Worm (Caenorhabditis elegans) whole organism, L3 larva: ENCODE results near the gene num-1.
A peak's percentile ranks its signal among the peaks of the same experiment; 100 is the strongest.

Experiments
- R02D3.7 ChIP-seq: fragments of 150-350 bp; optimal IDR thresholded peaks from 2 replicates; lab custom pipeline; 2014; ENCODE audit warnings: missing biosample characterization, missing genetic modification characterization
- aly-2 ChIP-seq: fragments of 150-350 bp; optimal IDR thresholded peaks from 2 replicates; lab custom pipeline; 2014; ENCODE audit warnings: missing biosample characterization, missing genetic modification characterization
- ama-1 ChIP-seq: fragments of 150-350 bp; optimal IDR thresholded peaks from 2 replicates; lab custom pipeline; 2018
- ceh-16 ChIP-seq: sonication (generic microtip); optimal IDR thresholded peaks from 2 replicates; lab custom pipeline; 2017; ENCODE audit warnings: missing biosample characterization, missing genetic modification characterization
- ceh-82 ChIP-seq: fragments of 150-350 bp; optimal IDR thresholded peaks from 2 replicates; lab custom pipeline; 2014; ENCODE audit warnings: missing biosample characterization, missing genetic modification characterization
- ceh-9 ChIP-seq: sonication (generic microtip); optimal IDR thresholded peaks from 2 replicates; lab custom pipeline; 2018; ENCODE audit warnings: missing biosample characterization, missing genetic modification characterization
- egl-5 ChIP-seq: fragments of 150-350 bp; optimal IDR thresholded peaks from 2 replicates; lab custom pipeline; 2017; ENCODE audit warnings: missing biosample characterization, missing genetic modification reagents, missing genetic modification characterization, inconsistent platforms
- elt-2 ChIP-seq: sonication (generic microtip); optimal IDR thresholded peaks from 2 replicates; lab custom pipeline; 2016; ENCODE audit warnings: missing genetic modification reagents, mild to moderate bottlenecking, missing genetic modification characterization, missing compliant biosample characterization
- elt-3 ChIP-seq, 3 experiments: fragments of 150-350 bp in 1 of 3; sonication (generic microtip) in 2 of 3; optimal IDR thresholded peaks; 2 replicates in 2 of 3; 4 replicates in 1 of 3; lab custom pipeline; 2014 to 2017; ENCODE audit warnings: missing biosample characterization in 3 of 3, missing genetic modification characterization in 3 of 3
- eor-1 ChIP-seq, 2 experiments: fragments of 150-350 bp; optimal IDR thresholded peaks; 2 replicates each; lab custom pipeline; 2014 to 2018; ENCODE audit warnings: missing biosample characterization in 2 of 2, missing genetic modification characterization in 2 of 2
- fkh-2 ChIP-seq: fragments of 150-350 bp; optimal IDR thresholded peaks from 2 replicates; lab custom pipeline; 2014; ENCODE audit warnings: missing biosample characterization, missing genetic modification reagents, missing genetic modification characterization
- hmg-11 ChIP-seq: sonication (generic microtip); optimal IDR thresholded peaks from 2 replicates; lab custom pipeline; 2016; ENCODE audit warnings: missing genetic modification characterization, missing compliant biosample characterization
- lin-39 ChIP-seq: fragments of 150-350 bp; optimal IDR thresholded peaks from 2 replicates; lab custom pipeline; 2018; ENCODE audit warnings: missing biosample characterization, missing genetic modification reagents, missing genetic modification characterization
- lsy-12 ChIP-seq: sonication (generic microtip); optimal IDR thresholded peaks from 2 replicates; lab custom pipeline; 2016; ENCODE audit warnings: mild to moderate bottlenecking, missing genetic modification characterization, missing compliant biosample characterization
- mdl-1 ChIP-seq: fragments of 150-350 bp; optimal IDR thresholded peaks from 2 replicates; lab custom pipeline; 2014; ENCODE audit warnings: missing biosample characterization, missing genetic modification characterization
- nfya-1 ChIP-seq: sonication (generic microtip); optimal IDR thresholded peaks from 2 replicates; lab custom pipeline; 2017; ENCODE audit warnings: missing genetic modification characterization, mild to moderate bottlenecking, missing compliant biosample characterization, antibody characterized with exemption, moderate library complexity; ENCODE audit not compliant: insufficient read depth
- nhr-23 ChIP-seq: fragments of 150-350 bp; optimal IDR thresholded peaks from 2 replicates; lab custom pipeline; 2014; ENCODE audit warnings: missing biosample characterization, missing genetic modification reagents, missing genetic modification characterization
- nhr-25 ChIP-seq: sonication (generic microtip); optimal IDR thresholded peaks from 2 replicates; lab custom pipeline; 2017; ENCODE audit warnings: missing biosample characterization, missing genetic modification characterization
- nhr-28 ChIP-seq: fragments of 150-350 bp; optimal IDR thresholded peaks from 2 replicates; lab custom pipeline; 2014; ENCODE audit warnings: missing biosample characterization, missing genetic modification characterization
- nhr-43 ChIP-seq: sonication (generic microtip); optimal IDR thresholded peaks from 2 replicates; lab custom pipeline; 2016; ENCODE audit warnings: mild to moderate bottlenecking, missing genetic modification characterization, missing compliant biosample characterization; ENCODE audit not compliant: poor library complexity, severe bottlenecking
- nhr-76 ChIP-seq: fragments of 150-350 bp; sonication (generic microtip); optimal IDR thresholded peaks from 5 replicates; lab custom pipeline; 2014; ENCODE audit warnings: missing biosample characterization, missing genetic modification characterization
- nhr-77 ChIP-seq: fragments of 150-350 bp; optimal IDR thresholded peaks from 2 replicates; lab custom pipeline; 2014; ENCODE audit warnings: missing biosample characterization, missing genetic modification characterization
- pha-4 ChIP-seq: fragments of 150-350 bp; optimal IDR thresholded peaks from 2 replicates; lab custom pipeline; 2014; ENCODE audit warnings: missing biosample characterization, missing genetic modification reagents, missing genetic modification characterization
- sea-2 ChIP-seq: fragments of 150-350 bp; sonication (generic microtip); optimal IDR thresholded peaks from 4 replicates; lab custom pipeline; 2014; ENCODE audit warnings: missing biosample characterization, missing genetic modification reagents, missing genetic modification characterization
- snpc-4 ChIP-seq: fragments of 150-350 bp; optimal IDR thresholded peaks from 2 replicates; lab custom pipeline; 2014; ENCODE audit warnings: missing biosample characterization, missing genetic modification characterization
- tbx-2 ChIP-seq: sonication (generic microtip); optimal IDR thresholded peaks from 2 replicates; lab custom pipeline; 2016; ENCODE audit warnings: mild to moderate bottlenecking, missing genetic modification characterization, missing compliant biosample characterization
- unc-39 ChIP-seq: sonication (generic microtip); optimal IDR thresholded peaks from 4 replicates; lab custom pipeline; 2017; ENCODE audit warnings: missing biosample characterization, missing genetic modification characterization
- zag-1 ChIP-seq: fragments of 150-350 bp; optimal IDR thresholded peaks from 2 replicates; lab custom pipeline; 2014; ENCODE audit warnings: missing biosample characterization, missing genetic modification characterization
- ztf-11 ChIP-seq: fragments of 150-350 bp; optimal IDR thresholded peaks from 2 replicates; lab custom pipeline; 2014; ENCODE audit warnings: missing biosample characterization, missing genetic modification characterization
- ztf-4 ChIP-seq: fragments of 150-350 bp; optimal IDR thresholded peaks from 2 replicates; lab custom pipeline; 2014; ENCODE audit warnings: missing biosample characterization, missing genetic modification characterization

The num-1 gene

DNA sequence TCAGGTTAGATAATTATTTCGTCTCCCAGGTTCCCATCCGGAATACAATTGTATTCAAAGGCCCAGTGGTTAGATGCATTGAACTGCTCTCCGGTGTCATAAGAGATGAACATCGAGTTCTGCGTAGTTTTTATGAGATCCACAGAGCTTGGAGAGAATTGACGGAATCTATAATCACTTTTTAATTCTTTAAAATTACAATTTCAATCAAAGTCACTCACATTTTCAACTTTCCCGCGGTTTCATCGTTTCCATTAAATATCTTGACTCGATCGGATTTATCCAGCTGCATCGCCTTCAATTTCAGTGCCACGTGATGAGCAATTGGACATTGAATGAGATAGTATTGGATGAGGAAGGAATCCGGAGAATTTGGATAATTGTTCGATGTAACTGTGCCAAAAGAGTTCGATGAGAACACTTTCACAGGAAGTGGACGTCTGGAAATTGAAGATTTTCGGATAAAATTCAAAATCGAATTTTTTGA lies 18.2 kb downstream of the num-1 start:
- TF ChIP-seq ztf-4 (tag; lab: Kevin White, UChicago) (peak; percentile 35), tbx-2 (tag; lab: Kevin White, UChicago) (peak; percentile 12), ama-1 (lab: Kevin White, UChicago) (peak; percentile 88), nhr-28 (tag; lab: Kevin White, UChicago) (no peak), pha-4 (tag; lab: Kevin White, UChicago) (peak; percentile 13), nhr-43 (tag; lab: Kevin White, UChicago) (peak; percentile 22), nhr-76 (no peak), ztf-11 (tag; lab: Kevin White, UChicago) (no peak), nhr-25 (tag; lab: Kevin White, UChicago) (no peak)
- TF ChIP-seq, all 47 proteins: peak for 5

DNA sequence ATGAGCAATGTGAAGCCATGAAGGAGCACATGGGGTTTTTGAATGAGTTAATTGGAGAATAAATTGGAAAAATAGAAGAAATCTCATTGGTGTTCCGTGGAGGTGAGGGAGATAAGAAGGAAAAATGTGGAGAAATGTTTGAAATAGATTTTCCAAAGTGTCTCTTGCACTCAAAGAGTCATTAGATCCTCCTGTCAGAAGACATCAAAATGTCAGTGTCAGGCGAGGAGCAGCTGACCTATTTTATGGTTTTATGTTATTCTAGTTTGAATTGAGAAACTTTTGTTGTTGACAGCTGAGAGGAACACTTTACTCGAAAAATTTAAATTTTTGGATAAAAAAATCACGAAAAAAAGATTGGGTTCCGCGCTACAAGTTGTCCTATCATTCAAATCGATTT lies 21.0 kb downstream of the num-1 start, which contains the start of gene clec-264:
clec-264 (minus strand) TSS at position 122 of the 400 bp plus-strand sequence.
- TF ChIP-seq egl-5 (tag; lab: Kevin White, UChicago): peak; percentile 14
- TF ChIP-seq nhr-77: no peak

DNA sequence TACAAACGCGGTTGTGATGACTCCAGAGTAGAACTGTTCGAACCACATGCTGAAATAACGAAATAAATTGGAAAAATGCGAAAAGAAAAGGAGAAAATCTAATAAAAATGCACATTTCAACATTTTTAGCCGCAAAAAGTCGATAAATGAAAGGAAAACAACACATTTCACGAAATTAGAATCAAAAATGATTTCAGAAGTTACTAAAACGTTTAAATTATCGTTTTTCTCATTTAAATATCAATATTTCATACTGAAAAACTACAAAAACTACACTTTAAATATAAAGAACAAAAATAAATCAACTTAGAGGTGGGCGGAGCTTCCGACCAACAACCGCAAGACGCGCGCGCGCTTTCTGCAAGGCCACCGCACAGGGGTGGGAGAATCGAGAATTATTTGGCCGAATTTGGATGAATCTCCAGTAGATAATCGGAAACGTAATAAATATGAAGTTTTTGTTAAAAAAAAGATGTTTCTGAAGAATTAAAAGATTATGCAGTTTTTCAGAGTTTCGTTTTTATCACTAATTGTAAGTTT lies 22.3 kb downstream of the num-1 start, which contains the start of gene ndua-1:
ndua-1 (minus strand) TSS at position 51 of the 540 bp plus-strand sequence.
- TF ChIP-seq nhr-77: no peak
- TF ChIP-seq nfya-1: peak; percentile 59
- TF ChIP-seq lin-39 (tag; lab: Kevin White, UChicago): peak; percentile 13
- TF ChIP-seq nhr-23 (tag; lab: Kevin White, UChicago): peak; percentile 52
- no peak for TF ChIP-seq elt-3 (tag; optimal IDR thresholded peaks at IDR 0.05; lab: Kevin White, UChicago)
- peak; percentile 45 for TF ChIP-seq snpc-4 (tag; lab: Kevin White, UChicago)
- peak; percentile 85 for TF ChIP-seq hmg-11
- peak; percentile 65 for TF ChIP-seq nhr-43 (tag; lab: Kevin White, UChicago)

DNA sequence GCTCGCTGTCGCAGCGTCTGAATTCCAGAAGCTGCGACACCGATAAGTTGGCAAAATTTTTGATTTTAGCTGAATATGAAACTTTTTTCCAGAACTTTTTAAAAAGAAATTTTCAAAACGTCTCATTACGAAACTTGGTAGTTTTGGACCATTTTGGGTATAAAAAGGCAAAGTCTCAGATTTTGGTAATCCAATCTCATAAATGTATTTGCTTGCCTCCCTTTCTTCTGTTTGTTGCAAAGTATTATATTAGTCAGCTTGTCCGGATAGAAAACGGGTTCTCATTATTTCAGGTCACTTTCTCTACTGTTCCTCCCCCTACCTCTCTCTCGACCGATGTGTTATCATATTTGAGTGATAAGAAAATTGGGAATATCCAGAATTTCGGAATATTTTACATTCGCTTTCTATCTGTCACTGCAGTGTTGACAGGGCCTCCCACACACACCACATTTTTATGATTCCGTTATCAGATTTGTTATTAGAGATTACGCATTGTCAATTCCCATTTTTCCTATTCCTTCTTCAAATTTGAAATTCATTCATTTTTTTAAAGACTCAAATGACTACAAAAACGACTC lies 24.1 kb downstream of the num-1 start, which contains the start of gene F31D4.5:
F31D4.5 (plus strand) TSS at position 491 of the 581 bp plus-strand sequence.
- TF ChIP-seq unc-39 (tag; lab: Kevin White, UChicago): no peak
- TF ChIP-seq elt-2: peak; percentile 44
- no peak for TF ChIP-seq ceh-9
- TF ChIP-seq ztf-11 (tag; lab: Kevin White, UChicago): no peak
- TF ChIP-seq eor-1 (tag; optimal IDR thresholded peaks at IDR 0.05; lab: Kevin White, UChicago): no peak

DNA sequence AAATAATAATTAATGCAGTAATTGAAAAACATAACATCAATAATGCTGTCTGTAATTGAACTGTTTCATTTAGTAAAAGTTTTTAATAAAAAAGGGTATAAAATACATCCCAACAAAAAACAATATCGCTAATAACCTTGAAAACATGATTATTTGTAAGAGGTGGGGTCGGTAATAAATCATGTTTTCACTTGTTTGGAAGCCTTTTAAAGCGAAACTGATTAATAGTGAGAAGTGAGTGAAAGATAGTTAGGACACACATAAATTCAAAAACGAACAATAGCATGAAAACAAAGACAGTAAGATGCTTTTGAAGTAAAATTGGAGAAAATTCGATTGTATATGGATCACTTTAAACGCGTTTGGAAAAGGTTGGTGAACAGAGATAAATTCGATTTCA lies 31.5 kb downstream of the num-1 start, which contains the start of gene try-4:
try-4 (minus strand) TSS at position 74 of the 400 bp plus-strand sequence.
- TF ChIP-seq nhr-25 (tag; lab: Kevin White, UChicago): peak; percentile 55
- TF ChIP-seq zag-1 (tag; lab: Kevin White, UChicago): no peak
- no peak for TF ChIP-seq pha-4 (tag; lab: Kevin White, UChicago)
- TF ChIP-seq ceh-16 (tag; lab: Kevin White, UChicago): no peak
- TF ChIP-seq snpc-4 (tag; lab: Kevin White, UChicago): no peak
- no peak for TF ChIP-seq fkh-2
- TF ChIP-seq ztf-4 (tag; lab: Kevin White, UChicago): no peak
- TF ChIP-seq nhr-23 (tag; lab: Kevin White, UChicago): no peak
- TF ChIP-seq ztf-11 (tag; lab: Kevin White, UChicago): no peak

DNA sequence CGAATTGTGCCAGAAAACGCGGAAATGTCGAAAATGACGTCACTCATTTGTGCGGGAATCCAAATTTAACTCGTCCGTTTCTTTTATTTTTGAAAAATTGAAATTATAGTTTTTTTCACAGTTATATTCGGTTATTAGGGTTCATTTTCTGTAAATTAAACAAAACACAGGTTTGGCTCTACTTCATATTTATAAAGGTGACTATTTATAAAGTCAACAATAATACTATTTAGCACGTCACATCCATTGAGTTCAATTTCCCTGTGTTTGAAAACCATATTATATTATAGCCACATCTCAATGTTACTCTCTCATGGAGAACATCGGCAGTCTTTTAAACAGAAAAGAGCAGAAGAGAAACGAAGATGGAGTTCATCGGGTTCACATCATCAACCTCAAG lies 33.1 kb downstream of the num-1 start, which contains the start of gene twk-35:
twk-35 (plus strand) TSS at position 301 of the 400 bp plus-strand sequence.
- TF ChIP-seq ztf-11 (tag; lab: Kevin White, UChicago) (no peak), elt-2 (no peak), R02D3.7 (tag; lab: Kevin White, UChicago) (no peak), ceh-16 (tag; lab: Kevin White, UChicago) (no peak), ceh-9 (no peak), sea-2 (GFP tag; lab: Kevin White, UChicago) (no peak), hmg-11 (no peak), lsy-12 (tag; lab: Kevin White, UChicago) (no peak), aly-2 (tag; lab: Kevin White, UChicago) (no peak), nhr-43 (tag; lab: Kevin White, UChicago) (no peak), mdl-1 (tag; lab: Kevin White, UChicago) (no peak), ceh-82 (tag; lab: Kevin White, UChicago) (no peak)
- TF ChIP-seq, all 47 proteins: peak for 0
